Worm (Caenorhabditis elegans): ENCODE measurements around the gene srd-8.

Gene srd-8

DNA sequence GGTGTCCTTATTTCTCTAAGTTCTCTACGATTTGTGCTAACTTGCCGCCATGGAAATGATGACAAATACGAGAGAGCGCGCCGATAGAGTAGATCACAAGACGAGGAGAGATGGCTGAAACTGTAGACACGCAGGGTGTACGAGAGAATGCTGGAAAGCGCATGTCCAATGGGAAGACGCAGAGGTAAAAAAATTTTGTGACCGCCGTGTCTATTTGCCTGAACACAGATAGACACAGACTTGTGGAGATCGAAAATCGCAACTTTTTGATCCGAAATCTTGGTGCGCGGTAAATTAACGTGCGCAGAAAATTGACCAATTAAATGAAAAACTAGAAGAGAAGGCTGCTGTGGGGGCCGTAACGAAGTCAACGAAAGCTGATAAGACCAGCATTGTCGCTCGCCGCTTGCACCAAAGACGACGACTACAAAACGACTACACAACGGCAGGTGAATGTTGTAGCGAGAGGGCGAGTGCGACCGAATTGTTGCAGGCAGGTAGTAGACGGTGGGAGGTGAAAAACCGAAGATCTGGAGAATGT lies 11.8 kb upstream of the srd-8 start (continued):
- TF ChIP-seq cey-2 (tag; optimal IDR thresholded peaks at IDR 0.05; ENCODE audit: borderline replicate concordance, insufficient read depth) (no peak), ama-1 (optimal IDR thresholded peaks at IDR 0.05) (no peak), ceh-32 (tag; optimal IDR thresholded peaks at IDR 0.05; ENCODE audit: poor library complexity) (no peak), aha-1 (tag) (peak; percentile 73), lin-13 (GFP tag; optimal IDR thresholded peaks at IDR 0.05) (peak; percentile 62), nhr-11 (tag; optimal IDR thresholded peaks at IDR 0.05) (peak; percentile 84), nhr-77 (tag; optimal IDR thresholded peaks at IDR 0.05) (peak; percentile 41), lin-39 (tag; optimal IDR thresholded peaks at IDR 0.05) (no peak), mdl-1 (tag; optimal IDR thresholded peaks at IDR 0.05) (peak; percentile 72 to 78), dmd-8 (GFP tag; IDR thresholded peaks at IDR 0.05) (no peak), tag-97 (GFP tag; IDR thresholded peaks at IDR 0.05) (no peak), D1046.2 (GFP tag; IDR thresholded peaks at IDR 0.05) (no peak), ctbp-1 (GFP tag; IDR thresholded peaks at IDR 0.05) (no peak), spr-3 (GFP tag; optimal IDR thresholded peaks at IDR 0.05) (no peak), unc-130 (GFP tag; optimal IDR thresholded peaks at IDR 0.05) (no peak), attf-4 (tag; optimal IDR thresholded peaks at IDR 0.05) (no peak), dmd-9 (GFP tag; IDR thresholded peaks at IDR 0.05) (no peak), ceh-62 (tag; optimal IDR thresholded peaks at IDR 0.05) (no peak), snpc-4 (tag; optimal IDR thresholded peaks at IDR 0.05) (no peak), pqm-1 (tag; optimal IDR thresholded peaks at IDR 0.05) (no peak), nhr-25 (tag; optimal IDR thresholded peaks at IDR 0.05; ENCODE audit: borderline replicate concordance, insufficient read depth) (peak; percentile 74), php-3 (GFP tag; IDR thresholded peaks at IDR 0.05) (no peak), dmd-6 (GFP tag; IDR thresholded peaks at IDR 0.05) (peak; percentile 72), T20F7.1 (GFP tag; optimal IDR thresholded peaks at IDR 0.05) (peak; percentile 49), ZK337.2 (GFP tag; IDR thresholded peaks at IDR 0.05) (no peak), skn-1 (tag; optimal IDR thresholded peaks at IDR 0.05) (no peak), egl-43 (GFP tag; IDR thresholded peaks at IDR 0.05) (no peak), F44E2.7 (GFP tag; IDR thresholded peaks at IDR 0.05) (no peak), daf-19 (GFP tag; conservative IDR thresholded peaks at IDR 0.05) (no peak), daf-12 (tag; optimal IDR thresholded peaks at IDR 0.05) (no peak), arid-1 (GFP tag; conservative IDR thresholded peaks at IDR 0.05) (no peak), Y75B8A.6 (GFP tag; IDR thresholded peaks at IDR 0.05) (no peak), unc-39 (tag; optimal IDR thresholded peaks at IDR 0.05) (no peak), nhr-6 (tag; optimal IDR thresholded peaks at IDR 0.05) (no peak), spr-1 (tag; optimal IDR thresholded peaks at IDR 0.05) (peak; percentile 46), ceh-82 (tag; optimal IDR thresholded peaks at IDR 0.05) (no peak), jun-1 (tag; optimal IDR thresholded peaks at IDR 0.05) (peak; percentile 62), egl-27 (tag; optimal IDR thresholded peaks at IDR 0.05) (no peak), zfp-3 (GFP tag; conservative IDR thresholded peaks at IDR 0.05) (no peak), lir-3 (tag; optimal IDR thresholded peaks at IDR 0.05) (no peak), pha-4 (GFP tag; IDR thresholded peaks at IDR 0.05) (peak; percentile 55), pha-4 (tag; optimal IDR thresholded peaks at IDR 0.05) (no peak), R02D3.7 (tag; optimal IDR thresholded peaks at IDR 0.05) (no peak), lin-15B (tag; optimal IDR thresholded peaks at IDR 0.05) (no peak), hlh-11 (tag; optimal IDR thresholded peaks at IDR 0.05) (peak; percentile 89), sdz-12 (GFP tag; optimal IDR thresholded peaks at IDR 0.05) (no peak), mes-2 (tag; optimal IDR thresholded peaks at IDR 0.05; ENCODE audit: poor library complexity, severe bottlenecking) (peak; percentile 59), fkh-10 (GFP tag; optimal IDR thresholded peaks at IDR 0.05) (no peak), Y48G9A.11 (GFP tag; IDR thresholded peaks at IDR 0.05) (no peak), nhr-237 (tag; optimal IDR thresholded peaks at IDR 0.05) (no peak), fos-1 (tag; optimal IDR thresholded peaks at IDR 0.05) (no peak), nhr-48 (tag; optimal IDR thresholded peaks at IDR 0.05) (peak; percentile 95), mxl-2 (GFP tag; conservative IDR thresholded peaks at IDR 0.05) (no peak)

Data from whole organism, L4 larva.